Fruit fly (Drosophila melanogaster) whole organism, larva: ENCODE data around the gene CG14408.

Source experiments
- noc ChIP-seq: fragments of 200-800 bp; sonication (Bioruptor generic); optimal IDR thresholded peaks from 3 replicates; lab custom pipeline; 2019; ENCODE audit warnings: missing biosample characterization, mild to moderate bottlenecking, missing genetic modification characterization, moderate library complexity

Gene CG14408

DNA sequence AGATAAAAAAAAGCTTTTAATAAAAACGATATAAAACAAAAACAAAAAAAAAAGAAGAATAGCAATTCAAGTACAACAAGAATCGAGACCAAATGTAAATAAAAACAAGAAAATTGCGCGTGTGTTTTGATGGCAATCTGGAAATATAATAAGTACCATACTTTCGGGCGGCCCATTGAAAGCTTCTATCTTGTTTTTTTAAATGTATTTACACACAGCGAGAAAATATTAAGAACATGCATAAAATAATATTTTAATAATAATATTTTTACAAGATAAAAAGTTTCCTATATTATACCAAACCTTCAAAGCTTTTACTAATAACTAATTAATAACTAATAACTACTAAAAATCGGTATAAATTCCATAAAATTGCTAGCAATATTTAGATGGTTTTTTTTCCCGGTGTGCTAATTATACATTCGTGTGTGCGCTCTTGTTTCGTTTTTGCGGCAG is 8.6 kb upstream of the CG14408 start:
- no peak for TF ChIP-seq noc

- no peak for TF ChIP-seq noc
Observed at dm6 chrX:14839739-14840347, 8.0 kb upstream of the CG14408 start.

- peak; percentile 75 for TF ChIP-seq noc
Observed at dm6 chrX:14839047-14839446, 7.2 kb upstream of the CG14408 start, which contains the start of the genes CG32590 and Flo2. Gene CG32590, minus strand, starts transcription at chrX:14839106. Gene Flo2, plus strand, starts transcription at chrX:14839376.

dm6 chrX:14837983-14838382 is 6.2 kb upstream of the CG14408 start, which contains the start of gene Grx5:
Gene Grx5, minus strand, starts transcription at chrX:14838198.
- TF ChIP-seq noc, result no peak

DNA sequence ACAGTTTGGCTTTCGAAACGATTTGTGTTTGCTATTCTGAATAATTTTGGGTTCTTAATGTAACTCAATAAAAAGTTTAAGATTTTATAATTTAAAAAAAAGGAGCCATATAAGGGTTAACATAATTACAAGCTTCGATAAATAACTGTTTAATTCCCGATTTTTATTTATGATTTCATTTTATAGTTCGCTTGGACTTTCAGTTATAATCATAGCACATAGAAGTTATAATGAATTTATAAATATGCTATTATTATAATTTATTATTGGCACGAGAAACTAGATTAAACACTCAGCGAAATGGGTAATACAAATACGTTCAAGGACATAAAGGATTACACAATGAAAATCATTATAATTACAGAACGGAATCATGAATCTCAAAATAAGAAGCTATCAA is 4.6 kb upstream of the CG14408 start, which contains the start of gene CG14410:
CG14410 (plus strand) TSS at position 301 of the 400 bp plus-strand sequence.
- TF ChIP-seq noc, result no peak

dm6 chrX:14832562-14833303 is 900 bp upstream of the CG14408 start, which contains the start of gene CG14411:
Gene CG14411, plus strand, starts transcription at chrX:14832647.
- no peak for TF ChIP-seq noc

DNA sequence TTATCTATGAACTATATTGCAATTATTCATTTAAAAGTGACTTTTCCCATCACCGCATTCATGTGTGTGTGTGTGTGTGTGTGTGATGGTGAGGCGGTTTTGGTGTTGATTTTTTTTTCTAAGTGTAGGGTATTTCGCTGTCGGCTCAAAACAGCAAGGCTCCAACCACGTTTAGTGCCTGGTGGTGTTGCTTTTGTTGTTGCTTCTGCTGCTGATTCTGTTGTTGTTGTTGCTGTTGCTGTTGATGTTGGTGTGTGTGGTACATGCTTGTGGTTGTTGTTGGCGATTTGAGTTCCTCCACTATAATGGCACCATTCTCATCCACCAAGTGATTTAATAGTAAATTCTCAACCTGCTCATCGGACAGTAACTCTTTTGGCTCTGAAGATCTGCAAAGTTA is 4.2 kb downstream of the CG14408 start:
- no peak for TF ChIP-seq noc

dm6 chrX:14825922-14826617 is 5.8 kb downstream of the CG14408 start, which contains the start of gene rut:
Gene rut, minus strand, starts transcription at chrX:14826073.
- TF ChIP-seq noc, result no peak

- no peak for TF ChIP-seq noc
Observed at dm6 chrX:14825470-14825787, 6.4 kb downstream of the CG14408 start.

DNA sequence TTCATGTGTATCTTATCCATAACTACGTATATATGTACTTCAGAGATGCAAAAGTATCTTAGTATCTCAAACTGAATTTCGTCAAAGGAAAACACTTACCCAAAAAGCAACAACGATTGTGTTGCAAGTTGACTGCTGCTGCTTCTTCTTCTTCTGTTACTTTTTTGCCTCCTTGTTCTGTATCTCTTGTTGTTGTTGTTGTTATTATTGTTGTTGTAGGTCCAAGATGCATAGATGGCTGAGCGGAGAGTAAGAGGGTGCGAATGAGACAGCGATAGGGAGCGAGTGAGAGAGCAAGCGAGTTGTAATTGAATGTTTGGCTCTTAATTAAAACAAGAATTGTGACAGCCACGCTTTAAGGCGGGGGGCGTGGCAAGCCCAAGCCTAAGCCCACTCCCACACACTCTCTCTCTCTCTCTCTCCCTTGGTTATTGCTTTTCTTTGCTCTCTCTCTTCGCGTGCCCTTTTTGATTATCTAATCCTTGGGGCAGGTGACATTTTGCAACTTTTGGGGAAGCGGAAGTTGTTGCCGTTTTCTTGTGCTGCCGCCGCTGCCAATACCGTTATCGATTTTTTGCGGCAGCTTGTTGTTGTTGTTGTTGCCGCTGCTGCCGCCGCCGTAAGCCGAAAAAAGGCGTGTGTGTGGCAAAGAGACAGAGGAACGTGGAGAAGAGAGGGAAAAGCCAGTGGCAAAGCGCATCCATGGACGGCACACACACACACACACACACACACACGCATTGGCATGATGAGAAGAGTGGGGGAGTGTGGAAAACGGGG is 7.0 kb downstream of the CG14408 start:
- TF ChIP-seq noc, result no peak

dm6 chrX:14812239-14812638 is 19.6 kb downstream of the CG14408 start:
- no peak for TF ChIP-seq noc

- peak; percentile 66 for TF ChIP-seq noc
Observed at dm6 chrX:14810433-14810832, 21.4 kb downstream of the CG14408 start.

DNA sequence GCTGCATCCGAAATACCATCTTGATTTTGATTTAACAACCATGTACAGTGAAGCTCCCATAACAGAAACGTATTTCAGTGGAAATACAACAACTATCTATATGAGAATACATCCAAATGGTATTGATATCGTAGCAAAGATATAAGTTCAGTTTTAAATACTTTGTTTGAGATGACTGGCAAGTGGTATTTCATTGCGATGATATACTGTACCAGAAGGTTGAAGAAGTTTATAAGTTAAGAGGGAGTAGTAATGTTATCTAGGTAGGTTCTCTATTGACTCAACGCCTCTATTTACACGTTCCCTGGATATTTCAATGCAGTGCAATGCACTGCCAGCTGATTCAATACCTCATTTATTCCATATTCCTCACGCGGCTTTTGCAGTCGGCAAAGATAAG is 26.2 kb downstream of the CG14408 start:
- no peak for TF ChIP-seq noc

dm6 chrX:14802611-14803110 is 29.2 kb downstream of the CG14408 start:
- TF ChIP-seq noc, result peak; percentile 8

DNA sequence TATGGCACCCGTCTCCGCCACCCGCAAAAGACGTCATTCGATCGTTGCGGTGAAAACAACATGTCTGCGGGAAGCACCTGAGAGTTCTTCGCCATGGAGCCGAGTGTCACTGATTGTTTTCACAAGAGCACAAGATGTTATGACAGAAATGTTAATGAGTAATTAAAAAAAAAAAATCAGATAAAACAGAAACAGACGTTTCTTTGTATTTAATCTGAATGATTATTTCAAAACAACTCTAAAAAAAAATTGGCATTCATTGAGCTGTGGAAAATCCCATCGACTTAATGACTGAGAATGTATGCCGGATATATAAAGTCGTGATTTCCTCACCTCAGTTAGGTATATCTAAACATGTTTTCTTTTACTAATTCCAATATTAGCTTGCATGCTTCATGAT is 45.4 kb downstream of the CG14408 start, which contains the start of gene Ag5r:
Ag5r (minus strand) TSS at position 101 of the 400 bp plus-strand sequence.
- TF ChIP-seq noc, result no peak

DNA sequence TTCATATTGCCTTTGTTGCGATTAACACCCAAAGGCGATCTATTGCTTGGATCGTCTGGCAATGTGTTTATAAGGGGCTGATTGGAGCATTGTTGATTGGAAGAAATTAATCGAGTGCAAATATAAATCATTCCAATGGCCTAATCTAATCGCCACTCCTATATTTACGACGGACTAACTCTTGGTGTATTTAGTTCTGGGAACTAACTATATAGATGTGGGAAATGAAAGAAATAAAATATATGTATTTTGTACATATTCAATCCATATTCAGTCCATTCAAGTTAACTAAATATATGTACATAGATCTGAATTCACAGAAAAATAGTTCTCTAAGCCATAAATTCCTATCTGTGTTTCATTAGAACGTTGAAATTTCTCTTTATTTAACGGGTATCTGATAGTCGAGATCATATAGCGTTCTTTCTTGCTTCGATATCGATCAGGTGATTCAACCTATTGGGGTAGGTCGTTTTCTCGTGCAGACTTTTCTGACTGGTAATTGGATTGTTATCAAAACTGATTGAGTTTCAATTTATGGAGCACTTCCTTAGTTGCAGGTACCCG is 47.7 kb downstream of the CG14408 start, which contains the start of gene Ag5r2:
Ag5r2 (minus strand) TSS at position 51 of the 567 bp plus-strand sequence.
- peak; percentile 76 for TF ChIP-seq noc
